Fruit fly (Drosophila melanogaster) whole organism, embryonic: ENCODE measurements around the gene Scox.

Experiments used
- Aef1 ChIP-seq: fragments of 200-800 bp; sonication (Bioruptor generic); IDR thresholded peaks from 3 replicates; pipeline ENCODE4 v1.3.6; 2022; ENCODE audit warnings: missing biosample characterization, missing genetic modification characterization
- B-H2 ChIP-seq: fragments of 200-800 bp; sonication (Bioruptor generic); optimal IDR thresholded peaks from 2 replicates; lab custom pipeline; 2018; ENCODE audit warnings: missing biosample characterization, mild to moderate bottlenecking, missing genetic modification characterization
- BEAF-32 ChIP-seq: fragments of 200-800 bp; sonication (Bioruptor generic); optimal IDR thresholded peaks from 3 replicates; lab custom pipeline; 2017; ENCODE audit warnings: missing biosample characterization, missing genetic modification characterization, mild to moderate bottlenecking, moderate library complexity, missing genetic modification reagents
- Bgb ChIP-seq: fragments of 200-800 bp; sonication (Bioruptor generic); IDR thresholded peaks from 2 replicates; pipeline ENCODE4 v1.3.6; 2022; ENCODE audit warnings: missing biosample characterization, missing genetic modification characterization; ENCODE audit not compliant: partially characterized antibody
- CG1024 ChIP-seq: fragments of 200-800 bp; sonication (Bioruptor generic); IDR thresholded peaks from 2 replicates; pipeline ENCODE4 v1.3.6; 2022; ENCODE audit warnings: missing biosample characterization, missing genetic modification characterization
- CG1233 ChIP-seq: fragments of 200-800 bp; sonication (Bioruptor generic); optimal IDR thresholded peaks from 4 replicates; lab custom pipeline; 2018; ENCODE audit warnings: missing biosample characterization, mild to moderate bottlenecking, missing genetic modification characterization
- CG12659 ChIP-seq: fragments of 200-800 bp; sonication (Bioruptor generic); optimal IDR thresholded peaks from 3 replicates; lab custom pipeline; 2017; ENCODE audit warnings: mild to moderate bottlenecking, missing biosample characterization, missing genetic modification reagents, missing genetic modification characterization
- CG12769 ChIP-seq: fragments of 200-800 bp; sonication (Bioruptor generic); optimal IDR thresholded peaks from 2 replicates; lab custom pipeline; 2019; ENCODE audit warnings: missing biosample characterization, mild to moderate bottlenecking, missing genetic modification characterization, moderate library complexity
- CG14014 ChIP-seq: fragments of 200-800 bp; sonication (Bioruptor generic); IDR thresholded peaks from 2 replicates; pipeline ENCODE4 v1.3.6; 2022; ENCODE audit warnings: missing biosample characterization, missing genetic modification characterization
- CG14441 ChIP-seq: fragments of 200-800 bp; sonication (Bioruptor generic); IDR thresholded peaks from 2 replicates; pipeline ENCODE4 v1.3.6; 2022; ENCODE audit warnings: missing biosample characterization, missing genetic modification characterization
- CG14860 ChIP-seq: fragments of 200-800 bp; sonication (Bioruptor generic); IDR thresholded peaks from 3 replicates; pipeline ENCODE4 v1.3.6; 2022; ENCODE audit warnings: missing biosample characterization, missing genetic modification characterization; ENCODE audit not compliant: partially characterized antibody
- CG15601 ChIP-seq: fragments of 200-800 bp; sonication (Bioruptor generic); optimal IDR thresholded peaks from 3 replicates; lab custom pipeline; 2019; ENCODE audit warnings: missing biosample characterization, mild to moderate bottlenecking, missing genetic modification characterization, moderate library complexity
- CG17612 ChIP-seq: fragments of 200-800 bp; sonication (Bioruptor generic); IDR thresholded peaks from 2 replicates; pipeline ENCODE4 v1.3.6; 2022; ENCODE audit warnings: missing biosample characterization, missing genetic modification characterization
- CG18262 ChIP-seq: fragments of 200-800 bp; optimal IDR thresholded peaks from 3 replicates; lab custom pipeline; 2019; ENCODE audit warnings: missing biosample characterization, mild to moderate bottlenecking, missing genetic modification characterization, moderate library complexity
- CG3847 ChIP-seq: fragments of 200-800 bp; sonication (Bioruptor generic); IDR thresholded peaks from 2 replicates; pipeline ENCODE4 v1.3.6; 2022; ENCODE audit warnings: missing biosample characterization, missing genetic modification characterization
- CG6689 ChIP-seq: fragments of 200-800 bp; sonication (Bioruptor generic); IDR thresholded peaks from 2 replicates; pipeline ENCODE4 v1.3.6; 2022; ENCODE audit warnings: missing biosample characterization, missing genetic modification characterization
- CG8359 ChIP-seq: fragments of 200-800 bp; sonication (Bioruptor generic); optimal IDR thresholded peaks from 2 replicates; lab custom pipeline; 2017; ENCODE audit warnings: missing biosample characterization, mild to moderate bottlenecking, missing genetic modification characterization, borderline replicate concordance
- CG8478 ChIP-seq: fragments of >200 bp; optimal IDR thresholded peaks from 2 replicates; lab custom pipeline; 2018
- CG9727 ChIP-seq: fragments of 200-800 bp; sonication (Bioruptor generic); optimal IDR thresholded peaks from 3 replicates; lab custom pipeline; 2017; ENCODE audit warnings: missing biosample characterization, mild to moderate bottlenecking, missing genetic modification characterization
- CoRest ChIP-seq: fragments of 200-800 bp; sonication (Bioruptor generic); optimal IDR thresholded peaks from 3 replicates; lab custom pipeline; 2018; ENCODE audit warnings: missing biosample characterization, mild to moderate bottlenecking, missing genetic modification characterization, moderate library complexity
- Dp ChIP-seq: fragments of 200-800 bp; sonication (Bioruptor generic); optimal IDR thresholded peaks from 2 replicates; lab custom pipeline; 2018; ENCODE audit warnings: missing biosample characterization, mild to moderate bottlenecking, missing genetic modification characterization, moderate library complexity
- Hand ChIP-seq: fragments of 200-800 bp; sonication (Bioruptor generic); optimal IDR thresholded peaks from 2 replicates; lab custom pipeline; 2017; ENCODE audit warnings: mild to moderate bottlenecking, missing biosample characterization, missing genetic modification reagents, missing genetic modification characterization
- Hr3 ChIP-seq: fragments of 200-800 bp; sonication (Bioruptor generic); optimal IDR thresholded peaks from 3 replicates; lab custom pipeline; 2016; ENCODE audit warnings: missing biosample characterization, missing genetic modification characterization
- MESR4 ChIP-seq: fragments of 200-800 bp; sonication (Bioruptor generic); optimal IDR thresholded peaks from 2 replicates; lab custom pipeline; 2018; ENCODE audit warnings: missing biosample characterization, mild to moderate bottlenecking, missing genetic modification characterization, moderate library complexity
- Optix ChIP-seq: fragments of 200-800 bp; sonication (Bioruptor generic); IDR thresholded peaks from 3 replicates; pipeline ENCODE4 v1.3.6; 2022; ENCODE audit warnings: missing biosample characterization, missing genetic modification characterization
- TFAM ChIP-seq: fragments of 200-800 bp; sonication (Bioruptor generic); optimal IDR thresholded peaks from 2 replicates; lab custom pipeline; 2017; ENCODE audit warnings: missing biosample characterization, missing genetic modification characterization, inconsistent platforms
- Tbp ChIP-seq: fragments of >200 bp; optimal IDR thresholded peaks from 2 replicates; lab custom pipeline; 2018; ENCODE audit warnings: missing biosample characterization, missing genetic modification characterization
- ac ChIP-seq: fragments of 200-800 bp; sonication (Bioruptor generic); optimal IDR thresholded peaks from 3 replicates; lab custom pipeline; 2017; ENCODE audit warnings: missing biosample characterization, mild to moderate bottlenecking, missing genetic modification characterization
- aop ChIP-seq: fragments of 200-800 bp; sonication (Bioruptor generic); IDR thresholded peaks from 2 replicates; pipeline ENCODE4 v1.3.6; 2022; ENCODE audit warnings: missing biosample characterization, missing genetic modification characterization
- ap ChIP-seq: fragments of 200-800 bp; sonication (Bioruptor generic); IDR thresholded peaks from 2 replicates; pipeline ENCODE4 v1.3.6; 2022; ENCODE audit warnings: missing biosample characterization, missing genetic modification characterization
- bowl ChIP-seq: fragments of 200-800 bp; sonication (Bioruptor generic); IDR thresholded peaks from 2 replicates; pipeline ENCODE4 v1.3.6; 2022; ENCODE audit warnings: missing biosample characterization, missing genetic modification characterization
- cg ChIP-seq: fragments of 200-800 bp; sonication (Bioruptor generic); optimal IDR thresholded peaks from 3 replicates; lab custom pipeline; 2019; ENCODE audit warnings: missing biosample characterization, mild to moderate bottlenecking, missing genetic modification characterization, moderate library complexity
- chinmo ChIP-seq: fragments of 200-800 bp; sonication (Bioruptor generic); IDR thresholded peaks from 4 replicates; pipeline ENCODE4 v1.3.6; 2022; ENCODE audit warnings: missing biosample characterization, missing genetic modification characterization; ENCODE audit not compliant: partially characterized antibody
- dpn ChIP-seq, 2 experiments: fragments of 200-800 bp; sonication (Bioruptor generic); optimal IDR thresholded peaks; 3 replicates each; lab custom pipeline; 2016; ENCODE audit warnings: missing biosample characterization in 2 of 2, missing genetic modification characterization in 2 of 2
- ftz-f1 ChIP-seq: fragments of 200-800 bp; sonication (Bioruptor generic); optimal IDR thresholded peaks from 2 replicates; lab custom pipeline; 2016; ENCODE audit warnings: missing biosample characterization, missing genetic modification characterization
- gcm ChIP-seq: fragments of 200-800 bp; sonication (Bioruptor generic); optimal IDR thresholded peaks from 2 replicates; lab custom pipeline; 2019; ENCODE audit warnings: missing biosample characterization, mild to moderate bottlenecking, missing genetic modification characterization, moderate library complexity
- gsb ChIP-seq: fragments of 200-800 bp; sonication (Bioruptor generic); IDR thresholded peaks from 2 replicates; pipeline ENCODE4 v1.3.6; 2022; ENCODE audit warnings: missing biosample characterization, missing genetic modification characterization
- insv ChIP-seq, 2 experiments: fragments of 200-800 bp; sonication (Bioruptor generic); optimal IDR thresholded peaks; 3 replicates each; lab custom pipeline; 2016 to 2018; ENCODE audit warnings: missing biosample characterization in 2 of 2, missing genetic modification characterization in 2 of 2
- klu ChIP-seq: fragments of 200-800 bp; sonication (Bioruptor generic); IDR thresholded peaks from 2 replicates; pipeline ENCODE4 v1.3.6; 2022; ENCODE audit warnings: missing biosample characterization, missing genetic modification characterization
- mam ChIP-seq: fragments of 200-800 bp; sonication (Bioruptor generic); optimal IDR thresholded peaks from 3 replicates; lab custom pipeline; 2016; ENCODE audit warnings: missing biosample characterization, missing genetic modification characterization
- nau ChIP-seq: fragments of 200-800 bp; sonication (Bioruptor generic); optimal IDR thresholded peaks from 3 replicates; lab custom pipeline; 2017; ENCODE audit warnings: missing biosample characterization, mild to moderate bottlenecking, missing genetic modification characterization, missing genetic modification reagents
- nerfin-1 ChIP-seq: fragments of 200-800 bp; sonication (Bioruptor generic); optimal IDR thresholded peaks from 3 replicates; lab custom pipeline; 2019; ENCODE audit warnings: missing biosample characterization, mild to moderate bottlenecking, missing genetic modification characterization, moderate library complexity
- odd ChIP-seq: fragments of 200-800 bp; sonication (Bioruptor generic); optimal IDR thresholded peaks from 2 replicates; lab custom pipeline; 2017; ENCODE audit warnings: missing biosample characterization, mild to moderate bottlenecking, missing genetic modification characterization
- otp ChIP-seq: fragments of 200-800 bp; sonication (Bioruptor generic); IDR thresholded peaks from 3 replicates; pipeline ENCODE4, ENCODE4 v1.3.6; 2022; ENCODE audit warnings: missing biosample characterization, missing genetic modification characterization
- p53 ChIP-seq: fragments of 200-800 bp; sonication (Bioruptor generic); optimal IDR thresholded peaks from 2 replicates; lab custom pipeline; 2016; ENCODE audit warnings: missing biosample characterization, missing genetic modification characterization
- pho ChIP-seq: fragments of 200-800 bp; sonication (Bioruptor generic); optimal IDR thresholded peaks from 2 replicates; lab custom pipeline; 2016; ENCODE audit warnings: missing biosample characterization, missing genetic modification characterization
- sc ChIP-seq, 3 experiments: fragments of >200 bp in 2 of 3; fragments of 200-800 bp in 1 of 3; sonication (Bioruptor generic) in 1 of 3; optimal IDR thresholded peaks; 2 replicates in 2 of 3; 3 replicates in 1 of 3; lab custom pipeline; 2017; ENCODE audit warnings: mild to moderate bottlenecking in 1 of 3, missing biosample characterization in 1 of 3, missing genetic modification characterization in 1 of 3, missing genetic modification reagents in 1 of 3
- sens-2 ChIP-seq: fragments of 200-800 bp; sonication (Bioruptor generic); IDR thresholded peaks from 2 replicates; pipeline ENCODE4 v1.3.6; 2022; ENCODE audit warnings: missing biosample characterization, missing genetic modification characterization
- tap ChIP-seq: fragments of 200-800 bp; optimal IDR thresholded peaks from 3 replicates; lab custom pipeline; 2019; ENCODE audit warnings: missing biosample characterization, mild to moderate bottlenecking, missing genetic modification characterization, moderate library complexity
- toy ChIP-seq: fragments of 200-800 bp; sonication (Bioruptor generic); IDR thresholded peaks from 2 replicates; pipeline ENCODE4 v1.3.6; 2022; ENCODE audit warnings: missing biosample characterization, missing genetic modification characterization
- wor ChIP-seq: fragments of 200-800 bp; sonication (Bioruptor generic); IDR thresholded peaks from 2 replicates; pipeline ENCODE4 v1.3.6; 2022; ENCODE audit warnings: missing biosample characterization, missing genetic modification characterization

Gene Scox

DNA sequence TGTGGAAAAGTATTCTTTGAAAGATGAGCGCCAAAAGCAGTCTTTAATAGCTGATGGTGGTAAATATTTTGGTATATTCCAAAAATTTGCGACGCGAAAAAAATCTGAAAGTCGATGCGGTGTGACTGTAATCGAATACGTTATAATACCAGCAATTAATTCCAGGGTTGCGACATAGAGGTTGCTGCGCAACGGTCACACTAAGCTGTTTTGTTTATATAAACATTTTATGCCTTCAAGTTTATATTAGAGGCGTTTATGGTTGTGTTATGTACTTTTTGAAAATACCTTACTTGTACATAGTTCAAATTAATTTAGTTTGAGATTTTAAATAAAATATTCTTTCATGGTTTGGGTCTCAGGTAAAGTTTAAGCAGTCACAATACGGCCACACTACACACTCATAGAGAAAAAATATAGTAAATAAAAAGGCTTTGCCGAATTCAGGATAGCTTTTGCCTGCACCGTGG is 2.6 kb upstream of the Scox start, which contains the start of gene CG14043 (continued):
- TF ChIP-seq Hand (GFP tag; lab: Kevin White, UChicago): no peak
- TF ChIP-seq tap (tag; lab: Kevin White, UChicago): no peak
- peak; percentile 78 for TF ChIP-seq Dp
- peak; percentile 3 for TF ChIP-seq Hr3
- peak; percentile 14 for TF ChIP-seq CG9727
- TF ChIP-seq CG14860 (GFP tag; lab: Robert Waterston, UW): no peak
- TF ChIP-seq gcm: no peak
- TF ChIP-seq CG15601: peak; percentile 51
- no peak for TF ChIP-seq CG17612 (GFP tag; lab: Robert Waterston, UW)
- TF ChIP-seq CoRest (tag; lab: Kevin White, UChicago): peak; percentile 60
- no peak for TF ChIP-seq CG14441 (GFP tag; lab: Robert Waterston, UW)
- no peak for TF ChIP-seq Optix (GFP tag; lab: Robert Waterston, UW)
- no peak for TF ChIP-seq klu (GFP tag; lab: Robert Waterston, UW)
- no peak for TF ChIP-seq toy (GFP tag; lab: Robert Waterston, UW)
- no peak for TF ChIP-seq Aef1 (GFP tag; lab: Robert Waterston, UW)
- TF ChIP-seq ac: no peak
- no peak for TF ChIP-seq aop (GFP tag; lab: Robert Waterston, UW)
- TF ChIP-seq MESR4 (GFP tag; lab: Kevin White, UChicago): peak; percentile 31
- TF ChIP-seq nerfin-1 (tag; lab: Kevin White, UChicago): no peak
- TF ChIP-seq dpn (GFP tag; optimal IDR thresholded peaks at IDR 0.05; lab: Kevin White, UChicago): peak in 1 of 2 experiments; percentile 38
- TF ChIP-seq pho: peak; percentile 39
- peak; percentile 59 for TF ChIP-seq BEAF-32 (GFP tag; lab: Kevin White, UChicago)
- TF ChIP-seq sc (optimal IDR thresholded peaks at IDR 0.05; lab: Kevin White, UChicago): no peak
- TF ChIP-seq sc (GFP tag; optimal IDR thresholded peaks at IDR 0.05; lab: Kevin White, UChicago): no peak
- TF ChIP-seq chinmo: no peak
- TF ChIP-seq CG6689 (GFP tag; lab: Robert Waterston, UW): no peak
- TF ChIP-seq CG1024 (GFP tag; lab: Robert Waterston, UW): no peak
- no peak for TF ChIP-seq CG8478 (lab: Kevin White, UChicago)
- no peak for TF ChIP-seq ap (GFP tag; lab: Robert Waterston, UW)
- TF ChIP-seq sens-2 (GFP tag; lab: Robert Waterston, UW): no peak
- TF ChIP-seq CG8359: no peak
- peak in 1 of 2 experiments; percentile 19 for TF ChIP-seq insv (GFP tag; optimal IDR thresholded peaks at IDR 0.05; lab: Kevin White, UChicago)
- no peak for TF ChIP-seq cg (GFP tag; lab: Kevin White, UChicago)
- TF ChIP-seq CG12769 (tag; lab: Kevin White, UChicago): no peak
- TF ChIP-seq CG12659 (GFP tag; lab: Kevin White, UChicago): peak; percentile 91
- no peak for TF ChIP-seq odd (GFP tag; lab: Kevin White, UChicago)
- TF ChIP-seq Tbp (GFP tag; lab: Kevin White, UChicago): no peak
- TF ChIP-seq Bgb (GFP tag; lab: Robert Waterston, UW): no peak
- no peak for TF ChIP-seq nau (GFP tag; lab: Kevin White, UChicago)
- TF ChIP-seq p53 (GFP tag; lab: Kevin White, UChicago): no peak
- TF ChIP-seq B-H2: no peak
- TF ChIP-seq wor: no peak
- TF ChIP-seq CG3847: peak; percentile 37; the same call in 1 of the 2 replicates
- no peak for TF ChIP-seq bowl (GFP tag; lab: Robert Waterston, UW)
- peak; percentile 31 for TF ChIP-seq CG18262
- peak; percentile 36 for TF ChIP-seq mam (GFP tag; lab: Kevin White, UChicago)
- no peak for TF ChIP-seq TFAM (GFP tag; lab: Kevin White, UChicago)
- TF ChIP-seq CG1233: no peak
- no peak for TF ChIP-seq gsb (GFP tag; lab: Robert Waterston, UW)
- TF ChIP-seq CG14014: no peak
- TF ChIP-seq otp (GFP tag; lab: Robert Waterston, UW): no peak
- TF ChIP-seq ftz-f1: peak; percentile 21
